Worm (Caenorhabditis elegans): ENCODE measurements around the gene kin-29.

kin-29 gene

ce11 chrX:2838619-2839018 is 13.6 kb downstream of the kin-29 start:
- TF ChIP-seq tbx-8 (GFP tag; optimal IDR thresholded peaks at IDR 0.05) (no peak), unc-62 (GFP tag; optimal IDR thresholded peaks at IDR 0.05) (no peak), mls-2 (tag; optimal IDR thresholded peaks at IDR 0.05) (no peak), elt-3 (tag; optimal IDR thresholded peaks at IDR 0.05) (no peak), cnd-1 (tag; optimal IDR thresholded peaks at IDR 0.05) (no peak), nhr-237 (tag; optimal IDR thresholded peaks at IDR 0.05) (no peak), unc-39 (tag; optimal IDR thresholded peaks at IDR 0.05) (no peak), hlh-1 (tag; optimal IDR thresholded peaks at IDR 0.05) (no peak), ceh-43 (GFP tag; optimal IDR thresholded peaks at IDR 0.05) (no peak)

ce11 chrX:2837477-2837876 is 14.8 kb downstream of the kin-29 start:
- TF ChIP-seq nhr-2 (tag; optimal IDR thresholded peaks at IDR 0.05): no peak
- no peak for TF ChIP-seq lin-13 (tag; optimal IDR thresholded peaks at IDR 0.05)
- TF ChIP-seq elt-3 (tag; optimal IDR thresholded peaks at IDR 0.05): no peak
- no peak for TF ChIP-seq bed-3 (GFP tag; optimal IDR thresholded peaks at IDR 0.05)
- TF ChIP-seq nhr-237 (tag; optimal IDR thresholded peaks at IDR 0.05): no peak

- no peak for TF ChIP-seq ces-1 (GFP tag; optimal IDR thresholded peaks at IDR 0.05)
- TF ChIP-seq nhr-2 (tag; optimal IDR thresholded peaks at IDR 0.05): no peak
- no peak for TF ChIP-seq flh-1 (GFP tag; optimal IDR thresholded peaks at IDR 0.05)
- TF ChIP-seq nhr-12 (tag; optimal IDR thresholded peaks at IDR 0.05): no peak
- no peak for TF ChIP-seq blmp-1 (tag; optimal IDR thresholded peaks at IDR 0.05)
- no peak for TF ChIP-seq bed-3 (GFP tag; optimal IDR thresholded peaks at IDR 0.05)
- TF ChIP-seq nhr-28 (tag; optimal IDR thresholded peaks at IDR 0.05): no peak
- TF ChIP-seq sptf-1 (tag; optimal IDR thresholded peaks at IDR 0.05): no peak
- TF ChIP-seq ceh-43 (GFP tag; optimal IDR thresholded peaks at IDR 0.05): no peak
- TF ChIP-seq ham-2 (GFP tag; optimal IDR thresholded peaks at IDR 0.05): no peak
- no peak for TF ChIP-seq M03D4.4 (tag; optimal IDR thresholded peaks at IDR 0.05)
- no peak for TF ChIP-seq unc-39 (tag; optimal IDR thresholded peaks at IDR 0.05)
- TF ChIP-seq ceh-83 (GFP tag; optimal IDR thresholded peaks at IDR 0.05): no peak
- no peak for TF ChIP-seq cnd-1 (tag; optimal IDR thresholded peaks at IDR 0.05)
- TF ChIP-seq hlh-1 (tag; optimal IDR thresholded peaks at IDR 0.05): no peak
- no peak for TF ChIP-seq nhr-76 (tag; optimal IDR thresholded peaks at IDR 0.05)
- no peak for TF ChIP-seq lsy-2 (tag; optimal IDR thresholded peaks at IDR 0.05)
- no peak for TF ChIP-seq ztf-11 (tag; optimal IDR thresholded peaks at IDR 0.05)
- TF ChIP-seq lin-13 (tag; optimal IDR thresholded peaks at IDR 0.05): no peak
- TF ChIP-seq unc-120 (tag; optimal IDR thresholded peaks at IDR 0.05; ENCODE audit: poor library complexity, severe bottlenecking): no peak
Observed at ce11 chrX:2836770-2837169, 15.5 kb downstream of the kin-29 start.

- TF ChIP-seq nhr-28 (tag; optimal IDR thresholded peaks at IDR 0.05): no peak
- TF ChIP-seq ztf-11 (tag; optimal IDR thresholded peaks at IDR 0.05): no peak
- no peak for TF ChIP-seq cnd-1 (tag; optimal IDR thresholded peaks at IDR 0.05)
- TF ChIP-seq lin-32 (GFP tag; optimal IDR thresholded peaks at IDR 0.05): no peak
- no peak for TF ChIP-seq unc-39 (tag; optimal IDR thresholded peaks at IDR 0.05)
Observed at ce11 chrX:2827702-2828182, 24.5 kb downstream of the kin-29 start, which contains the start of gene ssr-2. TSS of gene ssr-2 (minus strand) at chrX:2827752.

ce11 chrX:2826337-2826736 is 25.9 kb downstream of the kin-29 start:
- TF ChIP-seq mls-2 (tag; optimal IDR thresholded peaks at IDR 0.05) (no peak), ceh-39 (tag; optimal IDR thresholded peaks at IDR 0.05) (no peak), drap-1 (GFP tag; optimal IDR thresholded peaks at IDR 0.05) (no peak), bed-3 (GFP tag; optimal IDR thresholded peaks at IDR 0.05) (no peak), unc-62 (GFP tag; optimal IDR thresholded peaks at IDR 0.05) (no peak), mep-1 (tag; optimal IDR thresholded peaks at IDR 0.05) (no peak), mab-5 (tag; optimal IDR thresholded peaks at IDR 0.05) (no peak), ceh-83 (GFP tag; optimal IDR thresholded peaks at IDR 0.05) (no peak), hlh-1 (tag; optimal IDR thresholded peaks at IDR 0.05) (no peak), flh-1 (GFP tag; optimal IDR thresholded peaks at IDR 0.05) (no peak), ces-1 (GFP tag; optimal IDR thresholded peaks at IDR 0.05) (no peak), M03D4.4 (tag; optimal IDR thresholded peaks at IDR 0.05) (no peak), snpc-4 (tag; optimal IDR thresholded peaks at IDR 0.05) (no peak)

- no peak for TF ChIP-seq blmp-1 (tag; optimal IDR thresholded peaks at IDR 0.05)
- no peak for TF ChIP-seq pha-4 (tag; optimal IDR thresholded peaks at IDR 0.05)
- no peak for TF ChIP-seq elt-1 (tag; optimal IDR thresholded peaks at IDR 0.05; ENCODE audit: borderline replicate concordance, insufficient read depth)
- no peak for TF ChIP-seq cnd-1 (tag; optimal IDR thresholded peaks at IDR 0.05)
- TF ChIP-seq drap-1 (GFP tag; optimal IDR thresholded peaks at IDR 0.05): no peak
- TF ChIP-seq flh-1 (GFP tag; optimal IDR thresholded peaks at IDR 0.05): no peak
- no peak for TF ChIP-seq zip-8 (tag; optimal IDR thresholded peaks at IDR 0.05)
- no peak for TF ChIP-seq unc-39 (tag; optimal IDR thresholded peaks at IDR 0.05)
- no peak for TF ChIP-seq elt-3 (tag; optimal IDR thresholded peaks at IDR 0.05)
- TF ChIP-seq lsy-2 (tag; optimal IDR thresholded peaks at IDR 0.05): no peak
- no peak for TF ChIP-seq ceh-39 (tag; optimal IDR thresholded peaks at IDR 0.05)
- no peak for TF ChIP-seq unc-62 (GFP tag; optimal IDR thresholded peaks at IDR 0.05)
- no peak for TF ChIP-seq ham-2 (GFP tag; optimal IDR thresholded peaks at IDR 0.05)
Observed at ce11 chrX:2820148-2820547, 32.1 kb downstream of the kin-29 start, which contains the start of gene tsp-6. TSS of gene tsp-6 (plus strand) at chrX:2820448.
